Fruit fly (Drosophila melanogaster): ENCODE data around the gene CG17294.

CG17294 gene

dm6 chr2L:8350560-8351171, 26.2 kb upstream of the CG17294 start (continued):
- TF ChIP-seq CG33557 (GFP tag; optimal IDR thresholded peaks at IDR 0.05) (no peak), salm (tag; optimal IDR thresholded peaks at IDR 0.05) (peak; percentile 39), YL-1 (GFP tag; optimal IDR thresholded peaks at IDR 0.05) (peak; percentile 17), CG10147 (GFP tag; optimal IDR thresholded peaks at IDR 0.05) (no peak), CG7372 (GFP tag; IDR thresholded peaks at IDR 0.05) (peak; percentile 68), Tbp (GFP tag; optimal IDR thresholded peaks at IDR 0.05) (no peak), ase (GFP tag; IDR thresholded peaks at IDR 0.05) (no peak), CG10543 (GFP tag; optimal IDR thresholded peaks at IDR 0.05) (peak; percentile 51), Atf6 (GFP tag; IDR thresholded peaks at IDR 0.05) (peak; percentile 76), CG17568 (GFP tag; optimal IDR thresholded peaks at IDR 0.05) (peak; percentile 54), Hey (tag; optimal IDR thresholded peaks at IDR 0.05) (peak; percentile 31), CG12744 (GFP tag; optimal IDR thresholded peaks at IDR 0.05) (peak; percentile 52), Dbx (GFP tag; IDR thresholded peaks at IDR 0.05) (peak; percentile 25; the same call in 1 of the 3 replicates), gcm (GFP tag; optimal IDR thresholded peaks at IDR 0.05) (peak; percentile 14), ftz-f1 (GFP tag; optimal IDR thresholded peaks at IDR 0.05) (peak; percentile 50), CG15011 (GFP tag; optimal IDR thresholded peaks at IDR 0.05) (peak; percentile 47), CG16863 (GFP tag; optimal IDR thresholded peaks at IDR 0.05) (peak; percentile 10), BtbVII (GFP tag; optimal IDR thresholded peaks at IDR 0.05) (peak; percentile 57), CG18599 (GFP tag; optimal IDR thresholded peaks at IDR 0.05) (peak; percentile 62), CG9727 (GFP tag; optimal IDR thresholded peaks at IDR 0.05) (peak; percentile 16), Sin3A (optimal IDR thresholded peaks at IDR 0.05) (no peak), HmgZ (tag; optimal IDR thresholded peaks at IDR 0.05) (peak; percentile 65), pan (optimal IDR thresholded peaks at IDR 0.05) (no peak), pan (GFP tag; optimal IDR thresholded peaks at IDR 0.05 in 1 of 2, IDR thresholded peaks at IDR 0.05 in 1 of 2) (peak in 1 of 2 experiments; percentile 35), CG12391 (tag; optimal IDR thresholded peaks at IDR 0.05) (peak; percentile 21), schlank (tag; optimal IDR thresholded peaks at IDR 0.05) (peak; percentile 36), seq (GFP tag; IDR thresholded peaks at IDR 0.05) (no peak), lab (GFP tag; optimal IDR thresholded peaks at IDR 0.05) (peak; percentile 78), chinmo (GFP tag; IDR thresholded peaks at IDR 0.05; ENCODE audit: partially characterized antibody) (no peak), CG31365 (tag; optimal IDR thresholded peaks at IDR 0.05) (peak; percentile 22), CG11695 (GFP tag; IDR thresholded peaks at IDR 0.05) (peak; percentile 7; the same call in 1 of the 3 replicates), CG7839 (tag; optimal IDR thresholded peaks at IDR 0.05) (peak; percentile 27), Ada2b (GFP tag; IDR thresholded peaks at IDR 0.05) (peak; percentile 12; the same call in 1 of the 2 replicates), scrt (GFP tag; optimal IDR thresholded peaks at IDR 0.05) (peak; percentile 49), ewg (GFP tag; optimal IDR thresholded peaks at IDR 0.05) (no peak), so (GFP tag; IDR thresholded peaks at IDR 0.05) (0 out of 3 replicates have a peak, but pooled peaks have one; percentile 36), CG4730 (GFP tag; IDR thresholded peaks at IDR 0.05) (peak; percentile 6; the same call in 1 of the 2 replicates), CG6813 (GFP tag; optimal IDR thresholded peaks at IDR 0.05) (peak; percentile 36)

DNA sequence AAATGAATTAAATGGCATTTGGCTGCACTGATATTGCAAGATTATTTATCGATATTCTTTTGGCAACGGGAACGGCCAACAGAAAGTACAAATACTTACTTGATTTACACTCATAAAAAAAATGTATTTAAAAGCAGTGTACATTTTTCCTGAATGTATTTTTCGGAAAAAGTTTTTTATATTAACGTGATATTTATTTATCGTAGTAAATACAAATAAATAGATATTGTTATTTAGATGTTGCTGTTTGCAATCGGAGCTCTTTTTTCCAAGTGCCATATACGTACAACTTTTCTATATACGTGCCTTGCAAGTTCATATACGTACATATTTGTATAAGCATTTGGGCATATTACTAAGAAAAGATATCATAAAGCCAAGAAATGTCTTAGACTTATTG, 25.5 kb upstream of the CG17294 start:
- peak; percentile 4 for TF ChIP-seq lab (GFP tag; optimal IDR thresholded peaks at IDR 0.05)
- TF ChIP-seq Ssrp (tag; optimal IDR thresholded peaks at IDR 0.05), result no peak
- peak; percentile 5 for TF ChIP-seq lbe (GFP tag; optimal IDR thresholded peaks at IDR 0.05)
- peak; percentile 14 for TF ChIP-seq gem (tag; optimal IDR thresholded peaks at IDR 0.05)
- TF ChIP-seq pan (optimal IDR thresholded peaks at IDR 0.05), result no peak
- TF ChIP-seq pan (GFP tag; optimal IDR thresholded peaks at IDR 0.05 in 1 of 2, IDR thresholded peaks at IDR 0.05 in 1 of 2), result peak in 1 of 2 experiments; percentile 54
- peak in 1 of 2 experiments; percentile 8 for TF ChIP-seq Hr51 (GFP tag; optimal IDR thresholded peaks at IDR 0.05)
- TF ChIP-seq CG17359 (tag; optimal IDR thresholded peaks at IDR 0.05), result peak; percentile 17
- TF ChIP-seq vnd (GFP tag; IDR thresholded peaks at IDR 0.05; ENCODE audit: partially characterized antibody), result no peak
